Fruit fly (Drosophila melanogaster): ENCODE measurements around the gene MED31.

MED31 gene

DNA sequence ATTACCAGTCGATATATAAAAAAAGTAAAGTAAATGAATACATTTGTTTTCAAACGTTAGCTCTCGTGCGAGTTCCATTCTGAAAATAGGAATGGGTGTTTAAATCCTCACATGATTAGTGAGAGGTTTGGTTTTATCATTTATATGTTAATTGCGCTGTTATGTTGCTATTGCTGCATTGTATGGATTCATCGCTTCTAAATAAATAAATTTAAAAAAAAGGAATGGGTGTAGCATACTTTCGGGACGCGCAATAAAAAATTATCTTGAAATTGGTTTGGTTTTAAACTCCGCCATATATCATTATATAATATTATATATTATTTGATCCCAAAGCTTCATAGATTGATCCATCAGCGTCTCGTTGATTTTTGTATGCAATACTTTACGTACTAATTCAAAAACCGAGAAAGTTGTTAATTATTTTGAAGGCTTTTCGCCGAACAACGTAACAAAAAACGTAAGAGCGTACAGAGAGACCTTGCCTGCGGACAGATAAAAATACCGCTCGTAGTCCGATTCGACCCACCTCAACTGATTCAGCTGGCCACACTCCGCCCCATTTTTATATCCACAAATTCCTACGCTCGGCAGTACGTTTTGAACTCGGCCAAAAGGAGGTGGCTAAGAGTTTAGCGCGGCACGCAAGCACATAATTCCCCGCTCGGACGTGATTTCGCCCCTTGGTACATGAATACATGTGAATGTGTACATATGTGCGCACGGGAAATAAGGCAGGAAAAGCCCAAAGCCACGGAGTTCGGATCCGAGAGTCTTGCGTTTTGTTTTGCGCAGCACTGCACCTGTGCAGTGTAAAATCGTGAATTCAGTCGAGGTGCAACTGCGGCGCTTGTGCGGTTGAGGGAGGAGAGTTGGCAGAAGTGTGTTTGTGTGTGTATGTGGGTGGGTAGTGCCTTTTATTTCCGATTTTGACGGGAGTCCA, 17.5 kb downstream of the MED31 start, which contains the start of gene smash (continued):
- TF ChIP-seq Ssrp (tag; optimal IDR thresholded peaks at IDR 0.05) = no peak
- TF ChIP-seq maf-S (GFP tag; optimal IDR thresholded peaks at IDR 0.05) = peak; percentile 21
- TF ChIP-seq CG4282 (GFP tag; optimal IDR thresholded peaks at IDR 0.05) = peak; percentile 10
- TF ChIP-seq CG8478 (optimal IDR thresholded peaks at IDR 0.05) = peak; percentile 52
- TF ChIP-seq btn (GFP tag; optimal IDR thresholded peaks at IDR 0.05) = peak; percentile 34
- peak; percentile 62; the same call in 1 of the 2 replicates for TF ChIP-seq seq (GFP tag; IDR thresholded peaks at IDR 0.05)
- TF ChIP-seq hbn (GFP tag; IDR thresholded peaks at IDR 0.05; ENCODE audit: partially characterized antibody) = 0 out of 2 replicates have a peak, but pooled peaks have one; percentile 40
- peak; percentile 91 for TF ChIP-seq Med (GFP tag)
- TF ChIP-seq CG8359 (GFP tag; optimal IDR thresholded peaks at IDR 0.05; ENCODE audit: borderline replicate concordance) = no peak
- 0 out of 3 replicates have a peak, but pooled peaks have one; percentile 44 for TF ChIP-seq ken (GFP tag; IDR thresholded peaks at IDR 0.05)
- TF ChIP-seq CG2202 (tag; optimal IDR thresholded peaks at IDR 0.05) = no peak
- TF ChIP-seq ash1 (GFP tag; optimal IDR thresholded peaks at IDR 0.05) = peak; percentile 89
- TF ChIP-seq CG11456 (GFP tag; IDR thresholded peaks at IDR 0.05) = peak; percentile 77; the same call in 2 of the 3 replicates
- TF ChIP-seq Sry-δ (GFP tag; optimal IDR thresholded peaks at IDR 0.05) = peak; percentile 26
- no peak for TF ChIP-seq Taf1 (GFP tag; IDR thresholded peaks at IDR 0.05)
- peak; percentile 27; the same call in 1 of the 2 replicates for TF ChIP-seq CG31224 (GFP tag; IDR thresholded peaks at IDR 0.05)
- peak; percentile 6 for TF ChIP-seq CG8089 (GFP tag; optimal IDR thresholded peaks at IDR 0.05)
- TF ChIP-seq MTF-1 (GFP tag; optimal IDR thresholded peaks at IDR 0.05; ENCODE audit: borderline replicate concordance) = peak; percentile 3
- TF ChIP-seq CG10959 (GFP tag; IDR thresholded peaks at IDR 0.05) = no peak
- TF ChIP-seq row (GFP tag; IDR thresholded peaks at IDR 0.05) = peak; percentile 20; the same call in 1 of the 3 replicates
- TF ChIP-seq chn (GFP tag; optimal IDR thresholded peaks at IDR 0.05) = peak; percentile 51
- peak; percentile 40 for TF ChIP-seq Dref (GFP tag; IDR thresholded peaks at IDR 0.05)
- TF ChIP-seq CG2712 (tag; optimal IDR thresholded peaks at IDR 0.05) = peak; percentile 14
- TF ChIP-seq CG3281 (GFP tag; optimal IDR thresholded peaks at IDR 0.05) = no peak
- peak; percentile 90 for TF ChIP-seq pzg (GFP tag; optimal IDR thresholded peaks at IDR 0.05)
- TF ChIP-seq cas (GFP tag; IDR thresholded peaks at IDR 0.05) = no peak
- no peak for TF ChIP-seq CG3726 (GFP tag; IDR thresholded peaks at IDR 0.05)
- peak; percentile 67 for TF ChIP-seq bbx (GFP tag; IDR thresholded peaks at IDR 0.05; ENCODE audit: partially characterized antibody)
- no peak for TF ChIP-seq p53 (GFP tag; optimal IDR thresholded peaks at IDR 0.05)
- no peak for TF ChIP-seq pfk (GFP tag; optimal IDR thresholded peaks at IDR 0.05)
- TF ChIP-seq knrl (GFP tag; IDR thresholded peaks at IDR 0.05; ENCODE audit: partially characterized antibody) = no peak; the same call in 2 of the 3 replicates
- TF ChIP-seq gce (GFP tag; IDR thresholded peaks at IDR 0.05) = peak; percentile 74; the same call in 2 of the 3 replicates
- peak; percentile 44 for TF ChIP-seq repo (GFP tag; optimal IDR thresholded peaks at IDR 0.05)
- TF ChIP-seq grn (GFP tag; optimal IDR thresholded peaks at IDR 0.05) = no peak
- peak; percentile 64 for TF ChIP-seq CG6791 (GFP tag; IDR thresholded peaks at IDR 0.05; ENCODE audit: partially characterized antibody)
- no peak for TF ChIP-seq dpn (GFP tag; optimal IDR thresholded peaks at IDR 0.05)
- TF ChIP-seq CG18764 (GFP tag; optimal IDR thresholded peaks at IDR 0.05) = no peak
- TF ChIP-seq Hr51 (GFP tag; optimal IDR thresholded peaks at IDR 0.05) = peak in 1 of 2 experiments; percentile 47
- no peak for TF ChIP-seq Atf6 (GFP tag; IDR thresholded peaks at IDR 0.05)
- TF ChIP-seq gro (GFP tag; optimal IDR thresholded peaks at IDR 0.05) = peak; percentile 80
- TF ChIP-seq CG6765 (GFP tag; optimal IDR thresholded peaks at IDR 0.05) = peak; percentile 64
- peak; percentile 11 for TF ChIP-seq Xbp1 (GFP tag; optimal IDR thresholded peaks at IDR 0.05)
- TF ChIP-seq ato (GFP tag; IDR thresholded peaks at IDR 0.05; ENCODE audit: partially characterized antibody) = peak; percentile 34; the same call in 1 of the 2 replicates
- no peak for TF ChIP-seq lov (optimal IDR thresholded peaks at IDR 0.05)
- peak; percentile 49; the same call in 1 of the 3 replicates for TF ChIP-seq lov (GFP tag; IDR thresholded peaks at IDR 0.05)
- TF ChIP-seq D19A (tag; optimal IDR thresholded peaks at IDR 0.05) = no peak
- TF ChIP-seq nerfin-2 (GFP tag; IDR thresholded peaks at IDR 0.05; ENCODE audit: partially characterized antibody) = peak; percentile 19; the same call in 1 of the 2 replicates
- no peak for TF ChIP-seq Elba2 (GFP tag; optimal IDR thresholded peaks at IDR 0.05)
